Fruit fly (Drosophila melanogaster) whole organism, pupa: Measurements from ENCODE around the gene Vm26Ab.

Experiments
- CG13204 ChIP-seq: fragments of 200-800 bp; sonication (Bioruptor generic); optimal IDR thresholded peaks from 2 replicates; lab custom pipeline; 2018; ENCODE audit warnings: missing biosample characterization, mild to moderate bottlenecking, missing genetic modification characterization, moderate library complexity
- CG14655 ChIP-seq: fragments of 200-800 bp; sonication (Bioruptor generic); optimal IDR thresholded peaks from 3 replicates; lab custom pipeline; 2017; ENCODE audit warnings: mild to moderate bottlenecking, missing biosample characterization, missing genetic modification reagents, missing genetic modification characterization
- CG15710 ChIP-seq: fragments of 200-800 bp; sonication (Bioruptor generic); optimal IDR thresholded peaks from 2 replicates; lab custom pipeline; 2018; ENCODE audit warnings: missing biosample characterization, mild to moderate bottlenecking, missing genetic modification characterization, moderate library complexity
- CG17806 ChIP-seq: fragments of 200-800 bp; sonication (Bioruptor generic); optimal IDR thresholded peaks from 2 replicates; lab custom pipeline; 2018; ENCODE audit warnings: missing biosample characterization, mild to moderate bottlenecking, missing genetic modification characterization, moderate library complexity
- CG32121 ChIP-seq: fragments of 200-800 bp; sonication (Bioruptor generic); IDR thresholded peaks from 2 replicates; pipeline ENCODE4 v1.3.6; 2022; ENCODE audit warnings: missing biosample characterization, missing genetic modification characterization
- CG34367 ChIP-seq: fragments of 200-800 bp; sonication (Bioruptor generic); optimal IDR thresholded peaks from 2 replicates; lab custom pipeline; 2018; ENCODE audit warnings: missing biosample characterization, mild to moderate bottlenecking, missing genetic modification characterization
- CG8301 ChIP-seq: fragments of 200-800 bp; sonication (Bioruptor generic); optimal IDR thresholded peaks from 2 replicates; lab custom pipeline; 2018; ENCODE audit warnings: missing biosample characterization, mild to moderate bottlenecking, missing genetic modification characterization
- Pif1B ChIP-seq: fragments of 200-800 bp; sonication (Bioruptor generic); optimal IDR thresholded peaks from 3 replicates; lab custom pipeline; 2016; ENCODE audit warnings: missing biosample characterization, missing genetic modification characterization
- fd96Ca ChIP-seq: fragments of 200-800 bp; sonication (Bioruptor generic); IDR thresholded peaks from 3 replicates; pipeline ENCODE4 v1.3.6; 2022; ENCODE audit warnings: missing biosample characterization, missing genetic modification characterization
- gl ChIP-seq: fragments of 200-800 bp; sonication (Bioruptor generic); optimal IDR thresholded peaks from 2 replicates; lab custom pipeline; 2018; ENCODE audit warnings: missing biosample characterization, mild to moderate bottlenecking, missing genetic modification characterization
- rn ChIP-seq: fragments of 200-800 bp; sonication (Bioruptor generic); IDR thresholded peaks from 2 replicates; pipeline ENCODE4 v1.3.6; 2022; ENCODE audit warnings: missing biosample characterization, missing genetic modification characterization

DNA sequence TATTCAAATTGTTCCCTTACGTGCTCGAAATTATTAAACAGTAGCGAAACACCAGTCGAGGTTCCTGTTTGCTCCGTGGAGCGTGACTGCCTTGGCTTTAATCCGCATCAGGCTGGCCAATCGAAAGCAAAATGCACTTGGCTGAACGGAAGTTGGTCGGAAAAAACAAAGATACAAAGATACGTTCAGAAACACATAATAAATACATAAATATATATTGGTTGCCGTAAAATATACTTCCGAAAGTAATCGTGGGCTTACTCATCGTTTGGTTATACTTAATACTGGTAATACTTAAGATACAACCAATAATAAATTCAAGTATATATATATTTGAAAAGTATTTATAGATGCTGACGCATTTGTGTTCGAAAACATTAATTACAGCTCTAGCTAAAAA lies 8.0 kb downstream of the Vm26Ab start, which contains the start of gene psd:
- TF ChIP-seq CG15710 (no peak), fd96Ca (GFP tag; lab: Robert Waterston, UW) (no peak), CG17806 (no peak), CG14655 (GFP tag; lab: Kevin White, UChicago) (no peak), Pif1B (GFP tag; lab: Kevin White, UChicago) (no peak), gl (no peak), CG13204 (GFP tag; lab: Kevin White, UChicago) (no peak), CG8301 (tag; lab: Kevin White, UChicago) (no peak), rn (GFP tag; lab: Robert Waterston, UW) (no peak), CG34367 (tag; lab: Kevin White, UChicago) (no peak), CG32121 (GFP tag; lab: Robert Waterston, UW) (no peak)
